Worm (Caenorhabditis elegans): ENCODE results near the gene srw-109.

srw-109 gene

DNA sequence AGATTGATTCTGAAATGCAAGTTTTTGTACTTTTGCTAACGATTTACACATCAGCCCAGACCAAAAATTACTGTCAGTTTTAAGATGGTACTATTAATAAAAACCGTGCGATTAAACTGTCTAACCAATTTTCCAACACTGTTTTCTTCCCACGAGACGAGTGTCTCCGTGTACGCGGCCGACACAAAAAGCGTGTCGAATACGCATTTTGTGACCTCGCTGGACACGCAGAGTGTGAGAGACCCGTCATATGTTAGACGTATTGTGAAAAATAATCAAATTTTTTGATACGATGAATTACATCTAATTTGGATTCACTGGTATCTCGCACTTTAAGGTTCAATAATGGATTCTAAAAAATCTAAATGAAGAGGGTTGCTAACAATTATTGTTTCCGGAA, 26.9 kb upstream of the srw-109 start (continued):
- TF ChIP-seq lin-14 (GFP tag; optimal IDR thresholded peaks at IDR 0.05), result peak; percentile 95
- no peak for TF ChIP-seq fkh-10 (GFP tag; optimal IDR thresholded peaks at IDR 0.05)
- no peak for TF ChIP-seq lin-39 (tag; optimal IDR thresholded peaks at IDR 0.05)
- TF ChIP-seq xbp-1 (tag; optimal IDR thresholded peaks at IDR 0.05), result no peak
- TF ChIP-seq dsc-1 (tag; optimal IDR thresholded peaks at IDR 0.05), result no peak
- no peak for TF ChIP-seq pax-3 (tag; optimal IDR thresholded peaks at IDR 0.05)
- TF ChIP-seq snpc-4 (tag; optimal IDR thresholded peaks at IDR 0.05), result peak; percentile 66
- no peak for TF ChIP-seq ztf-4 (tag; optimal IDR thresholded peaks at IDR 0.05)
- TF ChIP-seq nhr-19 (GFP tag; conservative IDR thresholded peaks at IDR 0.05), result no peak
- TF ChIP-seq nhr-28 (tag; optimal IDR thresholded peaks at IDR 0.05), result no peak
- no peak for TF ChIP-seq C34B4.2 (tag; optimal IDR thresholded peaks at IDR 0.05)
- no peak for TF ChIP-seq lin-13 (GFP tag; optimal IDR thresholded peaks at IDR 0.05)
- TF ChIP-seq ceh-63 (GFP tag; optimal IDR thresholded peaks at IDR 0.05), result no peak
- no peak for TF ChIP-seq pag-3 (tag; optimal IDR thresholded peaks at IDR 0.05; ENCODE audit: borderline replicate concordance, insufficient read depth)
- TF ChIP-seq ceh-8 (GFP tag; optimal IDR thresholded peaks at IDR 0.05), result no peak
- TF ChIP-seq egl-27 (tag; optimal IDR thresholded peaks at IDR 0.05), result no peak
- TF ChIP-seq swsn-7 (tag; optimal IDR thresholded peaks at IDR 0.05), result no peak
- no peak for TF ChIP-seq lir-3 (tag; optimal IDR thresholded peaks at IDR 0.05; ENCODE audit: poor library complexity)
- peak; percentile 20 for TF ChIP-seq unc-130 (tag; optimal IDR thresholded peaks at IDR 0.05)
- peak; percentile 27 for TF ChIP-seq nhr-71 (tag; optimal IDR thresholded peaks at IDR 0.05)
- no peak for TF ChIP-seq fos-1 (tag; optimal IDR thresholded peaks at IDR 0.05)
- TF ChIP-seq isw-1 (GFP tag; IDR thresholded peaks at IDR 0.05), result no peak
- no peak for TF ChIP-seq jun-1 (tag; optimal IDR thresholded peaks at IDR 0.05)
- TF ChIP-seq vab-15 (tag; optimal IDR thresholded peaks at IDR 0.05), result no peak
- TF ChIP-seq lin-35 (GFP tag; optimal IDR thresholded peaks at IDR 0.05), result peak in 1 of 2 experiments; percentile 67
- TF ChIP-seq ets-5 (GFP tag; IDR thresholded peaks at IDR 0.05), result no peak
- peak; percentile 0 for TF ChIP-seq nhr-90 (tag; optimal IDR thresholded peaks at IDR 0.05; ENCODE audit: poor library complexity)
- no peak for TF ChIP-seq unc-62 (GFP tag; optimal IDR thresholded peaks at IDR 0.05)
- TF ChIP-seq fkh-4 (tag; optimal IDR thresholded peaks at IDR 0.05; ENCODE audit: borderline replicate concordance), result no peak
- no peak for TF ChIP-seq nhr-11 (tag; optimal IDR thresholded peaks at IDR 0.05)
- TF ChIP-seq F16B12.6 (tag; optimal IDR thresholded peaks at IDR 0.05), result no peak
- no peak for TF ChIP-seq alr-1 (tag; optimal IDR thresholded peaks at IDR 0.05; ENCODE audit: borderline replicate concordance)
- no peak for TF ChIP-seq grh-1 (GFP tag; IDR thresholded peaks at IDR 0.05)
- TF ChIP-seq Y116A8C.19 (tag; optimal IDR thresholded peaks at IDR 0.05; ENCODE audit: borderline replicate concordance), result no peak
- TF ChIP-seq ama-1 (optimal IDR thresholded peaks at IDR 0.05), result no peak

DNA sequence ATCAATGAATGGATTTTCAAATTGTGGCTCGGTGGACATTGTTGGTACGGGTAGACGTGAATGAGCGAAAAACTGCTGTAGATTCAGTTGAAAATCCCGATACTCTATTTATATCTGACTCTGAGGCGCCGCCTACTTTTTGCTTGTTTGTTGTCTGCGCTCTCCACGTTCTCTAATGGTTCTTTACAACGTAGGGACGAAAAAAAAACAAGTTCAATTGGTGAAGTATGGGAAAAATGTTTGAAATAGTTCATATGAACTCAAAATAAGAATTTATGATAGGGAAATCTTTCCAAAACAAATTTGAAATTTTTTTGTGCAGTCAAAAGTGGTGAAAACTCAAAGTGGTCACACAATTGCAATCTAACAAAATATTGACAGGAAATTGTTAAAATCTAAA, 26.1 kb upstream of the srw-109 start, which contains the start of gene F48G7.10:
TSS of gene F48G7.10 (minus strand) at position 101 of the 400 bp plus-strand sequence.
- TF ChIP-seq nhr-85 (tag), result peak; percentile 58
- TF ChIP-seq aly-2 (tag; optimal IDR thresholded peaks at IDR 0.05), result no peak
- no peak for TF ChIP-seq ces-1 (GFP tag; optimal IDR thresholded peaks at IDR 0.05)

DNA sequence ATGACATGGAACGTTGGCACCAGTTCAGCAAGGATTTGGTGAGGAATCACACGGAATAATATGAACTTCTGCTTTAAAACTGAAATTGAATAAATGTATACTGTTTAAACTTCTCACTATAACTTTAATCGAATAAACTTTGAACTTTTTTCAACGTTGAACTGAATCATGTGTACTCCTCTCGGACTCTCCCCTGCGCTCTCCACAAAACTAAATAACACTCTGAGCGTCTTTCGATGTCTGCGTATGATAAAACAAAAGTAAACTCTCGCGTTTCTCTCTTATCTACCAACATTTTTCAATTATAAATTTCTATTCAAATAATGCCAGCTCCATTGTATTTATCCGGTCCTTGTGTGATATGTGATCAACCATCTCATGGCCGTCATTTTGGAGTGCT, 23.1 kb upstream of the srw-109 start:
- TF ChIP-seq lin-35 (GFP tag; optimal IDR thresholded peaks at IDR 0.05) (peak in 1 of 2 experiments; percentile 32), unc-86 (tag; optimal IDR thresholded peaks at IDR 0.05) (no peak), nhr-20 (tag; optimal IDR thresholded peaks at IDR 0.05) (peak; percentile 29), ztf-11 (tag; optimal IDR thresholded peaks at IDR 0.05) (no peak), efl-1 (optimal IDR thresholded peaks at IDR 0.05) (peak; percentile 11 to 22), efl-1 (GFP tag; optimal IDR thresholded peaks at IDR 0.05 in 1 of 2) (peak in 1 of 2 experiments; percentile 62), snpc-4 (tag; optimal IDR thresholded peaks at IDR 0.05) (no peak), fkh-4 (tag; optimal IDR thresholded peaks at IDR 0.05; ENCODE audit: borderline replicate concordance) (no peak), hlh-17 (GFP tag; optimal IDR thresholded peaks at IDR 0.05; ENCODE audit: borderline replicate concordance) (no peak), pax-3 (tag; optimal IDR thresholded peaks at IDR 0.05) (no peak), irx-1 (tag; optimal IDR thresholded peaks at IDR 0.05) (no peak), unc-130 (tag; optimal IDR thresholded peaks at IDR 0.05) (no peak), unc-62 (GFP tag; optimal IDR thresholded peaks at IDR 0.05) (no peak), snu-23 (GFP tag; optimal IDR thresholded peaks at IDR 0.05) (peak; percentile 30)

All from whole organism, L1 larva.